Worm (Caenorhabditis elegans): ENCODE results near the gene far-1.

DNA sequence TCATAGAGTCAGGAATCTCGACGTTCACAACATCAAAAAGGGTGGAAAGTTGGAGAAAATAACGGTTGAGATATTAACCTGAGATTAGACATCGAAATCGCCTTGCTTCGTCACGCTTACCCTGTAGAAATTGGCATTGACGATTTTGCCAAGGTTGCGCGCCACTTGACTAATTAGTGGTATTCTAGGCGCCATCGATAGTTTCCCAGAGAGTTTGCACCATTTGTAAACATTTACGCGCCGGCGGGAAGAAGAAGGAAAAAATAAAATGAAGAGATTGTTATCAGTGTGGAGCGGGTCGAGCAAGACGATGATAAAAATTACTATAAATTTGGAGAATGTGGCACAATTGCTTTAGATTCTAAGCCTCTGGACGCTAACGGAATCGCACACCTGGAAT lies 29.3 kb upstream of the far-1 start:
- TF ChIP-seq zag-1 (tag; optimal IDR thresholded peaks at IDR 0.05) (no peak), nhr-28 (tag; optimal IDR thresholded peaks at IDR 0.05) (no peak), aly-2 (tag; optimal IDR thresholded peaks at IDR 0.05) (no peak), pha-4 (GFP tag; IDR thresholded peaks at IDR 0.05) (no peak), pha-4 (tag; optimal IDR thresholded peaks at IDR 0.05) (no peak), nhr-11 (tag; optimal IDR thresholded peaks at IDR 0.05) (no peak), lin-15B (tag; optimal IDR thresholded peaks at IDR 0.05) (no peak), nhr-77 (tag; optimal IDR thresholded peaks at IDR 0.05) (no peak), snpc-4 (tag; optimal IDR thresholded peaks at IDR 0.05) (no peak), ceh-20 (GFP tag; IDR thresholded peaks at IDR 0.05) (no peak), ztf-11 (tag; optimal IDR thresholded peaks at IDR 0.05) (no peak), fkh-10 (GFP tag; optimal IDR thresholded peaks at IDR 0.05) (no peak), spr-1 (tag; optimal IDR thresholded peaks at IDR 0.05) (no peak), egl-27 (tag; optimal IDR thresholded peaks at IDR 0.05) (no peak)

All from whole organism, L4 larva.